Worm (Caenorhabditis elegans) whole organism, L4/young adult: ENCODE results near the gene let-60.

Experiments used
- W03F9.2 ChIP-seq: fragments of 150-350 bp; optimal IDR thresholded peaks from 2 replicates; lab custom pipeline; 2014; ENCODE audit warnings: missing biosample characterization, missing genetic modification characterization
- dao-5 ChIP-seq: sonication (generic microtip); optimal IDR thresholded peaks from 2 replicates; lab custom pipeline; 2016; ENCODE audit warnings: missing genotype, missing genetic modification characterization, moderate library complexity, missing compliant biosample characterization
- him-1 ChIP-seq: sonication (generic microtip); optimal IDR thresholded peaks from 2 replicates; lab custom pipeline; 2016; ENCODE audit warnings: missing genotype, missing genetic modification reagents, missing genetic modification characterization, missing compliant biosample characterization

Gene let-60

DNA sequence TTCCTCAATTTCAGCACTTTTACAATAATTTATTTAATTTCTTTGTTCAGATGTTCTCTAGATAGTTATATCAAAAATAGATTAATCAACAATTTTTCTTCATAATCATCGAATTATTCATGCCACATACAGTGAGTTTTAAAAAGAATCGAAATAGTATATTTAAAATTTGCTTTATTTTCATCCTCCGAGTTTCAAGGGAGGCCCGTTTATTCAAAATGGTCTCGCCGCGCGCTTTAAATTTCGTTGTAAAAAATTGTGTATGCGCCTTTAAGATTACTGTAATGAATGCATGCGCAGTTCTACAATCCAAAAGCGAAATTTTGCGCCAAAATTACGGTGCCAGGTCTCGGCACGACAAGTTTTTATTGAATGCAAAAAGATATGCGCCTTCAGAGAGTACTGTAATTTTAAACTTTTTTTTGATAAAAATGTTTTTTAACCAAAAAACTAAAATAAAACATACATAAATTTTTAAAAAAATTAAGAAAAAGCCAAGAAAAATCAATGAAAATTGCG, 31.0 kb downstream of the let-60 start, which contains the start of gene ZK792.1:
ZK792.1 (plus strand) TSS at position 51 of the 519 bp plus-strand sequence.
- TF ChIP-seq him-1 = no peak
- TF ChIP-seq dao-5 (tag; lab: Kevin White, UChicago) = no peak
- no peak for TF ChIP-seq W03F9.2 (tag; lab: Kevin White, UChicago)

DNA sequence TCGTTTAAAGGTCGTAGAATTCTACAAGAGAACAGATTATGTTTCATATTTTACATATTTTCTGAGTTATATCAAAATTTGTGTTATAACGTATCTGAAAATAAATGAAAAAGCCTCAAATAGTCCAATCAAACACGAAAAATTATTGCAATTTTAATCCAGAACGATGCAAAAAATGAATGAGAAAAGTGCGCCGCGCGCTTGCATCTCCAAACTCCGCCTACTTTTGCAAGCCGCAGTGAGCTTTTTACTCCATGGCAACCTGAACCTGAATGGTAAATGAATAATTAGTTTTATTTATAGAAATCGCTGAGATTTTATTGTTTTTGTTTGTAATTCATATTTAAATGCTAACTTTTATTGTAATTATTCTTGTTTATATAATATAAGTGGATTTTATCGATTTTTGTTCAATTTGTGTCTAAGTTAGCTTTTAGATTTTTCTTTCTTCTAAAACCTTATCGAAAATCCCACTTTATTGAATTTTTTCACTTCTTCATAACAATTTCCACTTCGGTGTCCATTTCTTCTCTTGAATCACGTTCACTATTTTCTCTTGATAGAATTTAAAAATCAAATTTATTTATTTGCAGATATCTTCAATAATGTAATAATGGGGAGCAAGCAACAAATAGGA, 34.6 kb downstream of the let-60 start, which contains the start of gene ZK809.5:
ZK809.5 (plus strand) TSS at position 587 of the 637 bp plus-strand sequence.
- no peak for TF ChIP-seq dao-5 (tag; lab: Kevin White, UChicago)
- TF ChIP-seq W03F9.2 (tag; lab: Kevin White, UChicago) = no peak

ce11 chrIV:11655370-11655769, 35.5 kb downstream of the let-60 start, which contains the start of gene ent-1:
ent-1 (minus strand) TSS chrIV:11655470.
- TF ChIP-seq dao-5 (tag; lab: Kevin White, UChicago) (no peak), W03F9.2 (tag; lab: Kevin White, UChicago) (no peak), him-1 (no peak)

ce11 chrIV:11651965-11652453, 38.9 kb downstream of the let-60 start, which contains the start of the genes acl-3 and ndub-6:
acl-3 (minus strand) TSS chrIV:11652023.
ndub-6 (plus strand) TSS chrIV:11652403.
- TF ChIP-seq dao-5 (tag; lab: Kevin White, UChicago) (no peak), W03F9.2 (tag; lab: Kevin White, UChicago) (no peak), him-1 (no peak)

ce11 chrIV:11650344-11650743, 40.5 kb downstream of the let-60 start:
- TF ChIP-seq him-1 (no peak), W03F9.2 (tag; lab: Kevin White, UChicago) (no peak), dao-5 (tag; lab: Kevin White, UChicago) (no peak)

ce11 chrIV:11649031-11649430, 41.9 kb downstream of the let-60 start, which contains the start of gene ZK809.8:
ZK809.8 (minus strand) TSS chrIV:11649064.
- TF ChIP-seq dao-5 (tag; lab: Kevin White, UChicago) (no peak), W03F9.2 (tag; lab: Kevin White, UChicago) (no peak), him-1 (no peak)

DNA sequence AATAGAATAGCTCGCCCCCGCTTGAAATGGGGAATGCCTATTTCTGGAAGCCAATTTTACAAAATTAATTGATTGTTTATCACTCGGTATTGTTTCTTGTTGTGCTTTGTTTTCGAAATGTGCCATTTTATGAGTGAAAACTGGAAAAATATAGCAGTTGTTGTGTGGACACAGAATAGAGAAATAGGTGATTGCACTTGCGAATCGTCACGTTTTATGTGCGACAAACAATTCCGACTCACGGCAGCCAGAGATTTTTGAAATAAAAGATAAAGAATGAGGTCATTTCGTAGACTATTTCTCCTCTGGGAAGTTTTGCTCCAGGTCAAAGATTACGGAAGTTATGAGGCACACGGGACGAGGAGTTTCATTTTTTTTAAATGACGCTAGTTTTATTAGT, 44.0 kb downstream of the let-60 start:
- TF ChIP-seq dao-5 (tag; lab: Kevin White, UChicago) = no peak
- TF ChIP-seq him-1 = no peak

ce11 chrIV:11645354-11645753, 45.5 kb downstream of the let-60 start:
- no peak for TF ChIP-seq W03F9.2 (tag; lab: Kevin White, UChicago)
- TF ChIP-seq dao-5 (tag; lab: Kevin White, UChicago) = no peak
- no peak for TF ChIP-seq him-1

- no peak for TF ChIP-seq him-1
- TF ChIP-seq dao-5 (tag; lab: Kevin White, UChicago) = no peak
- no peak for TF ChIP-seq W03F9.2 (tag; lab: Kevin White, UChicago)
Observed at ce11 chrIV:11644705-11645104, 46.2 kb downstream of the let-60 start.

DNA sequence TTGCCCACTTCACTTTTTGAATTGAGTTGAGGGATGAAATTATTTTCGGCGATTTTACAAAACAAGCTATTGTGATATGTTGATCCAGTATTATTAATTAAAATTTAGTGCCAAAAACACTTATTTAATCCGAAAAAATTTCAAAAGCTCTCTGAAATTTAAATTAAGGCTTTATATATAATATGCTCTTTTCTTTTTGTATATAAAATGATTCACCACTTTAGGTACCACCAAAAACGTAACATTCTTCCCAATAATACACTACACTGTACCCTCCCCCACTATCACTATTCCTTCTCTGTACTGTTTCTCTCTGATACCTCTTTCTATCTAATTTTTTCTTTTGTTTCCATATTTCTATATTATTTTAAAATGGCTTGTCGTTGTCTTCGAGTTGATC, 47.1 kb downstream of the let-60 start, which contains the start of gene prx-2:
prx-2 (plus strand) TSS at position 301 of the 400 bp plus-strand sequence.
- TF ChIP-seq him-1 (no peak), W03F9.2 (tag; lab: Kevin White, UChicago) (no peak), dao-5 (tag; lab: Kevin White, UChicago) (no peak)

- TF ChIP-seq W03F9.2 (tag; lab: Kevin White, UChicago) (no peak), him-1 (no peak), dao-5 (tag; lab: Kevin White, UChicago) (no peak)
Observed at ce11 chrIV:11641802-11642201, 49.1 kb downstream of the let-60 start, which contains the start of gene ZK809.1. ZK809.1 (plus strand) TSS chrIV:11642102.

DNA sequence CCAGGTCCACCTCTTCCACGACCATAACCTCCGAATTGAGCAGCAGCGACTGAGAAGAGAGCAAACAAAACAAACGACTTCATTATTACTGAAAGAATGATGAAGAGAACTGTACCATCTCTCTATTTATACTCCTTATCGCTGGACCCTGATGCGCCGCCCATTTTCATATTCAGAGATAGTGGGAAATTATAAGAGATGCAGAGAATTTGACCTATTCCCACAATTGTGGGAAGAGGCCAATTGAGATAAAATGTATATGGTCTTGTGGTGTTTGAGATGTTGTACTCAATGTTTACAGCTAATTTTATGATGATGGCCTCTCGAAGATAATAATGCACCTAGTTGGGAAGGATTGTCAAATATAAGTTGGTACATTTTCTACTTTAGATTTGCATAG, 50.0 kb downstream of the let-60 start, which contains the start of gene ttr-50:
ttr-50 (minus strand) TSS at position 101 of the 400 bp plus-strand sequence.
- TF ChIP-seq W03F9.2 (tag; lab: Kevin White, UChicago) (no peak), dao-5 (tag; lab: Kevin White, UChicago) (no peak), him-1 (no peak)
